Worm (Caenorhabditis elegans) whole organism, L1 larva: Measurements from ENCODE around the gene Y53F4B.51.

Experiments used
- C34B4.2 ChIP-seq: sonication (generic microtip); optimal IDR thresholded peaks from 2 replicates; lab custom pipeline; 2017; ENCODE audit warnings: mild to moderate bottlenecking, missing genetic modification characterization, missing compliant biosample characterization
- ceh-90 ChIP-seq: sonication (generic microtip); optimal IDR thresholded peaks from 2 replicates; lab custom pipeline; 2016; ENCODE audit warnings: missing genetic modification characterization, missing compliant biosample characterization
- mdl-1 ChIP-seq, 2 experiments: fragments of 150-350 bp; optimal IDR thresholded peaks; 2 replicates each; lab custom pipeline; 2014 to 2017; ENCODE audit warnings: missing biosample characterization in 2 of 2, missing genetic modification characterization in 2 of 2, inconsistent platforms in 1 of 2

DNA sequence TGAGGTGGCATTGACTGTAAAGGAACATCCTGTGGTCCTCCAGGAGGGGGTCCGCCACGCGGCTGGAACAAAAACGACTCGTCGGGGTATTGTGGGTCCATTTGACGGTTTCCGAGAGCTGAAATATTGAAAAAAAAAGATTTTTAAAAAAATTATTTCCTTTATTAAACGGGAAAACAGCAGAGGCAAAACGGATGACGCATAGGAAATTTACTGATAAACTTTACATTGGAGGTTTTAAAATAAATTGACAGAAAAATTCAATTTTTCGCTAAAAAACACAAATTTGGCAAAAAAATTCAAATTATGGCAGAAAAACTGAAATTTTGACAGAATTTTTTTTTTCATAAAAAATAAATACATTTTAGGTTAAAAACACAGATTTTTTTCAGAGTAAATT lies 30.3 kb downstream of the Y53F4B.51 start, which contains the start of gene Y53F4B.5:
- TF ChIP-seq C34B4.2 (tag; lab: Kevin White, UChicago) (no peak), mdl-1 (tag; optimal IDR thresholded peaks at IDR 0.05; lab: Kevin White, UChicago) (no peak), ceh-90 (tag; lab: Kevin White, UChicago) (no peak)
